Worm (Caenorhabditis elegans) whole organism, early embryonic: ENCODE results near the gene F20B6.6.

Source experiments
- B0310.2 ChIP-seq: sonication (generic microtip); optimal IDR thresholded peaks from 2 replicates; lab custom pipeline; 2016; ENCODE audit warnings: mild to moderate bottlenecking, missing genetic modification characterization, missing compliant biosample characterization
- F13C5.2 ChIP-seq: sonication (generic microtip); optimal IDR thresholded peaks from 2 replicates; lab custom pipeline; 2017; ENCODE audit warnings: mild to moderate bottlenecking, missing genetic modification characterization, inconsistent platforms, missing compliant biosample characterization
- aly-1 ChIP-seq: sonication (generic microtip); optimal IDR thresholded peaks from 2 replicates; lab custom pipeline; 2016; ENCODE audit warnings: missing genetic modification characterization, missing compliant biosample characterization
- ama-1 ChIP-seq: fragments of 150-350 bp; optimal IDR thresholded peaks from 2 replicates; lab custom pipeline; 2014
- ceh-13 ChIP-seq: fragments of 200-800 bp; sonication (Bioruptor generic); optimal IDR thresholded peaks from 2 replicates; lab custom pipeline; 2018; ENCODE audit warnings: mild to moderate bottlenecking, missing genetic modification characterization, missing compliant biosample characterization
- ceh-36 ChIP-seq: sonication (generic microtip); optimal IDR thresholded peaks from 2 replicates; lab custom pipeline; 2016; ENCODE audit warnings: missing genetic modification characterization, inconsistent platforms, missing compliant biosample characterization
- ets-7 ChIP-seq: sonication (generic microtip); optimal IDR thresholded peaks from 2 replicates; lab custom pipeline; 2016; ENCODE audit warnings: missing genotype, missing genetic modification characterization, missing compliant biosample characterization
- flt-1 ChIP-seq: fragments of 200-800 bp; sonication (Bioruptor generic); IDR thresholded peaks from 2 replicates; pipeline ENCODE4 v1.3.6; 2022; ENCODE audit warnings: missing genetic modification characterization, missing compliant biosample characterization
- hmbx-1 ChIP-seq: sonication (generic microtip); optimal IDR thresholded peaks from 2 replicates; lab custom pipeline; 2016; ENCODE audit warnings: mild to moderate bottlenecking, missing genetic modification characterization, missing compliant biosample characterization
- hmg-4 ChIP-seq: fragments of 200-800 bp; sonication (Bioruptor generic); optimal IDR thresholded peaks from 2 replicates; lab custom pipeline; 2018; ENCODE audit warnings: mild to moderate bottlenecking, missing genetic modification characterization, missing compliant biosample characterization
- hnd-1 ChIP-seq: sonication (generic microtip); optimal IDR thresholded peaks from 2 replicates; lab custom pipeline; 2016; ENCODE audit warnings: missing genetic modification characterization, missing compliant biosample characterization
- pes-1 ChIP-seq: fragments of 200-800 bp; sonication (Bioruptor generic); IDR thresholded peaks from 2 replicates; pipeline ENCODE4 v1.3.6; 2022; ENCODE audit warnings: missing genetic modification reagents, missing genetic modification characterization, missing compliant biosample characterization
- scrt-1 ChIP-seq: fragments of 200-800 bp; sonication (Bioruptor generic); IDR thresholded peaks from 2 replicates; pipeline ENCODE4 v1.3.6; 2022; ENCODE audit warnings: missing genetic modification characterization, missing compliant biosample characterization
- sea-1 ChIP-seq: fragments of 200-800 bp; sonication (Bioruptor generic); conservative IDR thresholded peaks from 2 replicates; pipeline ENCODE4 v1.3.6; 2022; ENCODE audit warnings: missing genetic modification characterization, missing compliant biosample characterization
- tbx-11 ChIP-seq: fragments of 200-800 bp; sonication (Bioruptor generic); IDR thresholded peaks from 2 replicates; pipeline ENCODE4 v1.3.6; 2022; ENCODE audit warnings: missing genetic modification characterization, missing compliant biosample characterization
- tbx-37 ChIP-seq: fragments of 200-800 bp; sonication (Bioruptor generic); conservative IDR thresholded peaks from 2 replicates; pipeline ENCODE4 v1.3.6; 2022; ENCODE audit warnings: missing genetic modification reagents, missing genetic modification characterization, missing compliant biosample characterization
- tra-4 ChIP-seq: sonication (generic microtip); optimal IDR thresholded peaks from 2 replicates; lab custom pipeline; 2017; ENCODE audit warnings: missing genetic modification characterization, missing compliant biosample characterization

F20B6.6 gene

DNA sequence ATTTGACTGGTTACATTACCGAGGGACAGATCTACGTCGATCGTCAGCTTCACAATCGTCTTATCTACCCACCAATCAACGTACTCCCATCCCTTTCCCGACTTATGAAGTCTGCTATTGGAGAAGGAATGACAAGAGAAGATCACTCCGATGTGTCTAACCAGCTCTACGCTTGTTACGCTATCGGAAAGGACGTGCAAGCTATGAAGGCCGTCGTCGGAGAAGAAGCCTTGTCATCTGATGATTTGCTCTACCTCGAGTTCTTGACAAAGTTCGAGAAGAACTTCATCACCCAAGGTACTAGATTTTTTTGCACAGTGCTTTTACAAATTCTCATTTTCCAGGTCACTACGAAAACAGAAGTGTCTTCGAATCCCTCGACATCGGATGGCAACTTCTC is 9.8 kb downstream of the F20B6.6 start:
- no peak for TF ChIP-seq sea-1 (GFP tag; lab: Robert Waterston, UW)
- no peak for TF ChIP-seq ceh-36 (tag; lab: Kevin White, UChicago)
- TF ChIP-seq ama-1 (lab: Kevin White, UChicago) = no peak
- no peak for TF ChIP-seq scrt-1 (GFP tag; lab: Robert Waterston, UW)
- no peak for TF ChIP-seq tbx-37
- no peak for TF ChIP-seq aly-1 (tag; lab: Kevin White, UChicago)
- no peak for TF ChIP-seq flt-1 (GFP tag; lab: Robert Waterston, UW)
- TF ChIP-seq hmg-4 = no peak

DNA sequence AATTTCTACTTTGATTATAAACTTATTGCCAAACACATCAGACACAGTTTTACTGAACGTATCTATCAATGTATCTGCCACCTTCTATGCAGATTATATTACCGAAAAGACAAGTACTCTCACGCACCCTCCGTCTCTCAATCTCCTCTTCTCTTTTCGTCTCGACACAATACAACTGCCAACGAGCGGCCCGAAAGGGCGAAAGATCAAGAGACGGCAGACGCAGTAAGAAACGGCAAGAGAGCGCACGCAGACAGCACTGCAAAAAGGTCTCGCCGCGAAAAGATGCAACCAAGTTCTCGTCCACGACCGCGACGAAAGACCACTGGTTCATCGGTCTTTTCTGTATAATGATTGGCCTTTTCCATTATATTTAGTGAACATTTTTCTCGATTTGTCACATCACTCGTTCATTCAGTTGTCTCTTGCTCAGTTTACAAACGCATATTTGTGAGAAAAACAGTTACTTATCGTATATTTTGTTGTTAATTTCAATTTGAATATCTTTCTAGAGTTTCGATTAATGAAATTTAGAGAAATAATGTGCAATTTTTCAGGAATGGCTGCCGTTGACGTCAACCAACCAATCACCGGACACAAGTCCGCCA is 11.4 kb downstream of the F20B6.6 start, which contains the start of gene vha-12:
Gene vha-12 (plus strand): TSS at position 558 of the 608 bp plus-strand sequence.
- no peak for TF ChIP-seq ceh-36 (tag; lab: Kevin White, UChicago)
- TF ChIP-seq hmbx-1 = no peak
- no peak for TF ChIP-seq tbx-37
- no peak for TF ChIP-seq B0310.2 (tag; lab: Kevin White, UChicago)
- no peak for TF ChIP-seq F13C5.2 (tag; lab: Kevin White, UChicago)
- TF ChIP-seq ets-7 = no peak
- TF ChIP-seq ceh-13 (GFP tag; lab: Kevin White, UChicago) = no peak
- TF ChIP-seq tbx-11 (GFP tag; lab: Robert Waterston, UW) = no peak
- TF ChIP-seq pes-1 = no peak
- no peak for TF ChIP-seq tra-4 (tag; lab: Kevin White, UChicago)
- no peak for TF ChIP-seq sea-1 (GFP tag; lab: Robert Waterston, UW)
- no peak for TF ChIP-seq ama-1 (lab: Kevin White, UChicago)
- no peak for TF ChIP-seq hmg-4

DNA sequence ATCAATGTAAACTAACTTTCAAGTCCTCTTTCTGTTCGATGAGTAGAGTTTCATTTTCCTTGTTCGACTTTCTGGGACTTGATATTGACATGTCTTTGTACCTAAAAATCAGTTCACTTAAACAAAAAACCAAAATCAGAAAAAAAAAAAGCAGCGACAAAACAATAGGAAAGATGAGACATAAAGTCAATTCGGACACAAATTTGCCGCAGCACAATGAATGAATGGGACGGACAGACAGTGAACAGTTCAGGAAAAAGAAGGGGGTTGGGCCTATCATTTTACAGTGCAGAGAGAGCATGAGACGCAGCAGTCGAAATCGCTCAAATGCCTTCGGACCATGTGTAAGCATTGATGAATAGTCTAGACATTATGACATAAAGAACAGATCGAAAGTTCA is 15.4 kb downstream of the F20B6.6 start, which contains the start of gene mrp-6:
Gene mrp-6 (minus strand): TSS at position 101 of the 400 bp plus-strand sequence.
- TF ChIP-seq pes-1 = no peak
- no peak for TF ChIP-seq tra-4 (tag; lab: Kevin White, UChicago)
- no peak for TF ChIP-seq B0310.2 (tag; lab: Kevin White, UChicago)
- TF ChIP-seq sea-1 (GFP tag; lab: Robert Waterston, UW) = no peak
- no peak for TF ChIP-seq ama-1 (lab: Kevin White, UChicago)
- TF ChIP-seq F13C5.2 (tag; lab: Kevin White, UChicago) = no peak
- no peak for TF ChIP-seq hmg-4
- no peak for TF ChIP-seq aly-1 (tag; lab: Kevin White, UChicago)

- TF ChIP-seq B0310.2 (tag; lab: Kevin White, UChicago) (no peak), ama-1 (lab: Kevin White, UChicago) (no peak), tbx-37 (no peak), tbx-11 (GFP tag; lab: Robert Waterston, UW) (no peak)
Observed at ce11 chrX:4177394-4177793, 24.6 kb downstream of the F20B6.6 start, which contains the start of gene ZK470.6. TSS of gene ZK470.6 (minus strand) at chrX:4177494.

DNA sequence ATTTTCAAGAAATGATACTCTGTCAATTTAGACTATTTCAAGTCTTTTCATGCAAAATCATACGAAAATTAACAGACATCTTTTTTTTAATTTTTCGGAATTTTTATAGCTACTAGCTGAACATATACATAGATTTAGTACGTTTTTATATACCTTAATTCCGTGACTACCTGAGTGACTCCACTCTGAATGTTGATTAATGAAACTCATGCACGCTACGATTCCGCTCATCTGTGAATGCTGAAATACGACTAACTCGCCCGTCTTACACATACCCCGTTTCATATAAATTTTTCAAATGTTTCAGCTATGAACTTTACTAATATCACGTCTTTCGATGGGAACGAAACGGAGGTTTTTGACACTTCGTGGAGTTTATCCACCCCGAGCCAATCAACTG is 34.9 kb downstream of the F20B6.6 start, which contains the start of gene ZK470.14:
Gene ZK470.14 (plus strand): TSS at position 301 of the 400 bp plus-strand sequence.
- TF ChIP-seq tra-4 (tag; lab: Kevin White, UChicago) (no peak), tbx-37 (no peak), hmbx-1 (no peak), ets-7 (no peak), B0310.2 (tag; lab: Kevin White, UChicago) (no peak), hnd-1 (tag; lab: Kevin White, UChicago) (no peak), aly-1 (tag; lab: Kevin White, UChicago) (no peak), flt-1 (GFP tag; lab: Robert Waterston, UW) (no peak), ama-1 (lab: Kevin White, UChicago) (no peak), ceh-13 (GFP tag; lab: Kevin White, UChicago) (no peak), sea-1 (GFP tag; lab: Robert Waterston, UW) (no peak), ceh-36 (tag; lab: Kevin White, UChicago) (no peak), hmg-4 (no peak), F13C5.2 (tag; lab: Kevin White, UChicago) (no peak), scrt-1 (GFP tag; lab: Robert Waterston, UW) (no peak), tbx-11 (GFP tag; lab: Robert Waterston, UW) (no peak), pes-1 (no peak)

ce11 chrX:4163391-4163790 is 38.6 kb downstream of the F20B6.6 start, which contains the start of gene ZK470.1:
TSS of gene ZK470.1 (plus strand) at chrX:4163691.
- TF ChIP-seq ceh-13 (GFP tag; lab: Kevin White, UChicago) = no peak
- no peak for TF ChIP-seq scrt-1 (GFP tag; lab: Robert Waterston, UW)
- TF ChIP-seq pes-1 = no peak

ce11 chrX:4161938-4162337 is 40.1 kb downstream of the F20B6.6 start:
- no peak for TF ChIP-seq hnd-1 (tag; lab: Kevin White, UChicago)
- no peak for TF ChIP-seq scrt-1 (GFP tag; lab: Robert Waterston, UW)
- TF ChIP-seq aly-1 (tag; lab: Kevin White, UChicago) = no peak
- no peak for TF ChIP-seq F13C5.2 (tag; lab: Kevin White, UChicago)
- no peak for TF ChIP-seq hmg-4
- TF ChIP-seq tra-4 (tag; lab: Kevin White, UChicago) = no peak
- no peak for TF ChIP-seq flt-1 (GFP tag; lab: Robert Waterston, UW)
- TF ChIP-seq ets-7 = no peak
- no peak for TF ChIP-seq ama-1 (lab: Kevin White, UChicago)
- TF ChIP-seq sea-1 (GFP tag; lab: Robert Waterston, UW) = no peak
- no peak for TF ChIP-seq hmbx-1
- no peak for TF ChIP-seq ceh-13 (GFP tag; lab: Kevin White, UChicago)
- no peak for TF ChIP-seq pes-1
- no peak for TF ChIP-seq tbx-37
- no peak for TF ChIP-seq ceh-36 (tag; lab: Kevin White, UChicago)
- TF ChIP-seq B0310.2 (tag; lab: Kevin White, UChicago) = no peak
- TF ChIP-seq tbx-11 (GFP tag; lab: Robert Waterston, UW) = no peak
